Worm (Caenorhabditis elegans) whole organism, L4/young adult: ENCODE measurements around the gene str-76.
"Not testable (repeated sequence)": the region's sequence is repeated elsewhere in the genome, so short reads cannot be mapped to it uniquely, and the experiment has no call there.

ENCODE experiments used
- W03F9.2 ChIP-seq: fragments of 150-350 bp; optimal IDR thresholded peaks from 2 replicates; lab custom pipeline; 2014; ENCODE audit warnings: missing biosample characterization, missing genetic modification characterization
- dao-5 ChIP-seq: sonication (generic microtip); optimal IDR thresholded peaks from 2 replicates; lab custom pipeline; 2016; ENCODE audit warnings: missing genotype, missing genetic modification characterization, moderate library complexity, missing compliant biosample characterization
- him-1 ChIP-seq: sonication (generic microtip); optimal IDR thresholded peaks from 2 replicates; lab custom pipeline; 2016; ENCODE audit warnings: missing genotype, missing genetic modification reagents, missing genetic modification characterization, missing compliant biosample characterization

str-76 gene

ce11 chrV:2515493-2515892 is at the start of gene str-76:
str-76 (minus strand) TSS chrV:2515593.
- TF ChIP-seq W03F9.2, him-1, dao-5 (tag; lab: Kevin White, UChicago): not testable (repeated sequence)

ce11 chrV:2561390-2561789 is 46.0 kb upstream of the str-76 start, which contains the start of gene gst-10:
gst-10 (plus strand) TSS chrV:2561690.
- TF ChIP-seq W03F9.2, him-1, dao-5 (tag; lab: Kevin White, UChicago): not testable (repeated sequence)

- TF ChIP-seq W03F9.2, him-1, dao-5 (tag; lab: Kevin White, UChicago): not testable (repeated sequence)
Measured at ce11 chrV:2536309-2536708, 20.9 kb upstream of the str-76 start, which contains the start of gene Y45G12C.10. Y45G12C.10 (minus strand) TSS chrV:2536409.
